Fruit fly (Drosophila melanogaster) whole organism, embryonic: ENCODE results near the gene CG14339.

Source experiments
- B-H1 ChIP-seq: fragments of 200-800 bp; sonication (Bioruptor generic); IDR thresholded peaks from 3 replicates; pipeline ENCODE4 v1.3.6; 2022; ENCODE audit warnings: missing biosample characterization, missing genetic modification characterization
- BEAF-32 ChIP-seq: fragments of 200-800 bp; sonication (Bioruptor generic); optimal IDR thresholded peaks from 3 replicates; lab custom pipeline; 2017; ENCODE audit warnings: missing biosample characterization, missing genetic modification characterization, mild to moderate bottlenecking, moderate library complexity, missing genetic modification reagents
- CG11085 ChIP-seq: fragments of 200-800 bp; sonication (Bioruptor generic); IDR thresholded peaks from 2 replicates; pipeline ENCODE4 v1.3.6; 2022; ENCODE audit warnings: missing biosample characterization, missing genetic modification characterization
- CG11695 ChIP-seq: fragments of 200-800 bp; sonication (Bioruptor generic); IDR thresholded peaks from 3 replicates; pipeline ENCODE4 v1.3.6; 2022; ENCODE audit warnings: missing biosample characterization, missing genetic modification characterization
- CG12391 ChIP-seq: fragments of 200-800 bp; sonication (Bioruptor generic); optimal IDR thresholded peaks from 3 replicates; lab custom pipeline; 2018; ENCODE audit warnings: missing biosample characterization, mild to moderate bottlenecking, missing genetic modification characterization, moderate library complexity
- CG13775 ChIP-seq: fragments of 200-800 bp; sonication (Bioruptor generic); optimal IDR thresholded peaks from 3 replicates; lab custom pipeline; 2017; ENCODE audit warnings: missing biosample characterization, mild to moderate bottlenecking, missing genetic modification characterization
- CG14667 ChIP-seq: fragments of 200-800 bp; sonication (Bioruptor generic); IDR thresholded peaks from 2 replicates; pipeline ENCODE4 v1.3.6; 2022; ENCODE audit warnings: missing biosample characterization, missing genetic modification characterization
- CG1603 ChIP-seq: fragments of 200-800 bp; sonication (Bioruptor generic); optimal IDR thresholded peaks from 2 replicates; lab custom pipeline; 2019; ENCODE audit warnings: missing biosample characterization, mild to moderate bottlenecking, missing genetic modification characterization, moderate library complexity
- CG17385 ChIP-seq: fragments of 200-800 bp; sonication (Bioruptor generic); optimal IDR thresholded peaks from 3 replicates; lab custom pipeline; 2018; ENCODE audit warnings: missing biosample characterization, mild to moderate bottlenecking, missing genetic modification characterization
- CG17802 ChIP-seq: fragments of 200-800 bp; sonication (Bioruptor generic); optimal IDR thresholded peaks from 2 replicates; lab custom pipeline; 2018; ENCODE audit warnings: missing biosample characterization, mild to moderate bottlenecking, missing genetic modification characterization, moderate library complexity
- CG18476 ChIP-seq: fragments of 200-800 bp; sonication (Bioruptor generic); optimal IDR thresholded peaks from 2 replicates; lab custom pipeline; 2016; ENCODE audit warnings: missing biosample characterization, mild to moderate bottlenecking, missing genetic modification characterization
- CG31388 ChIP-seq: fragments of 200-800 bp; sonication (Bioruptor generic); optimal IDR thresholded peaks from 2 replicates; lab custom pipeline; 2016; ENCODE audit warnings: missing biosample characterization, missing genetic modification characterization
- CG9727 ChIP-seq: fragments of 200-800 bp; sonication (Bioruptor generic); optimal IDR thresholded peaks from 3 replicates; lab custom pipeline; 2017; ENCODE audit warnings: missing biosample characterization, mild to moderate bottlenecking, missing genetic modification characterization
- Hr3 ChIP-seq: fragments of 200-800 bp; sonication (Bioruptor generic); optimal IDR thresholded peaks from 3 replicates; lab custom pipeline; 2016; ENCODE audit warnings: missing biosample characterization, missing genetic modification characterization
- MTF-1 ChIP-seq: fragments of 200-800 bp; sonication (Bioruptor generic); optimal IDR thresholded peaks from 2 replicates; lab custom pipeline; 2018; ENCODE audit warnings: missing biosample characterization, mild to moderate bottlenecking, missing genetic modification characterization, borderline replicate concordance
- Med ChIP-seq: fragments of 200-800 bp; sonication (Bioruptor generic); peaks from one replicate; lab custom pipeline; 2016; ENCODE audit warnings: missing biosample characterization, missing genetic modification characterization, mild to moderate bottlenecking, inconsistent platforms, moderate library complexity
- NfI ChIP-seq: fragments of 200-800 bp; sonication (Bioruptor generic); optimal IDR thresholded peaks from 3 replicates; lab custom pipeline; 2018; ENCODE audit warnings: missing biosample characterization, mild to moderate bottlenecking, missing genetic modification characterization, moderate library complexity
- Oaz ChIP-seq: fragments of 200-800 bp; sonication (Bioruptor generic); IDR thresholded peaks from 2 replicates; pipeline ENCODE4 v1.3.6; 2022; ENCODE audit warnings: missing biosample characterization, missing genetic modification characterization
- Opbp ChIP-seq: fragments of 200-800 bp; sonication (Bioruptor generic); IDR thresholded peaks from 3 replicates; pipeline ENCODE4 v1.3.6; 2022; ENCODE audit warnings: missing biosample characterization, missing genetic modification characterization; ENCODE audit not compliant: partially characterized antibody
- PHDP ChIP-seq: fragments of 200-800 bp; sonication (Bioruptor generic); optimal IDR thresholded peaks from 3 replicates; lab custom pipeline; 2018; ENCODE audit warnings: missing biosample characterization, mild to moderate bottlenecking, missing genetic modification characterization, moderate library complexity
- Rfx ChIP-seq: fragments of 200-800 bp; sonication (Bioruptor generic); IDR thresholded peaks from 2 replicates; pipeline ENCODE4 v1.3.6; 2022; ENCODE audit warnings: missing biosample characterization, missing genetic modification characterization
- Sox102F ChIP-seq: fragments of 200-800 bp; sonication (Bioruptor generic); optimal IDR thresholded peaks from 2 replicates; lab custom pipeline; 2018; ENCODE audit warnings: missing biosample characterization, mild to moderate bottlenecking, missing genetic modification characterization, moderate library complexity
- Spps ChIP-seq: fragments of 200-800 bp; sonication (Bioruptor generic); optimal IDR thresholded peaks from 2 replicates; lab custom pipeline; 2018; ENCODE audit warnings: missing biosample characterization, mild to moderate bottlenecking, missing genetic modification characterization
- Xbp1 ChIP-seq: fragments of 200-800 bp; sonication (Bioruptor generic); optimal IDR thresholded peaks from 3 replicates; lab custom pipeline; 2016; ENCODE audit warnings: missing biosample characterization, mild to moderate bottlenecking, missing genetic modification characterization
- abd-A ChIP-seq: fragments of 200-800 bp; sonication (Bioruptor generic); optimal IDR thresholded peaks from 3 replicates; lab custom pipeline; 2019; ENCODE audit warnings: missing biosample characterization, mild to moderate bottlenecking, missing genetic modification characterization, moderate library complexity
- btn ChIP-seq: fragments of 200-800 bp; sonication (Bioruptor generic); optimal IDR thresholded peaks from 2 replicates; lab custom pipeline; 2016; ENCODE audit warnings: missing biosample characterization, missing genetic modification characterization
- caup ChIP-seq: fragments of 200-800 bp; sonication (Bioruptor generic); optimal IDR thresholded peaks from 3 replicates; lab custom pipeline; 2017; ENCODE audit warnings: missing biosample characterization, mild to moderate bottlenecking, missing genetic modification characterization, moderate library complexity; ENCODE audit not compliant: severe bottlenecking
- chinmo ChIP-seq: fragments of 200-800 bp; sonication (Bioruptor generic); IDR thresholded peaks from 4 replicates; pipeline ENCODE4 v1.3.6; 2022; ENCODE audit warnings: missing biosample characterization, missing genetic modification characterization; ENCODE audit not compliant: partially characterized antibody
- cwo ChIP-seq: fragments of 200-800 bp; sonication (Bioruptor generic); optimal IDR thresholded peaks from 3 replicates; lab custom pipeline; 2017; ENCODE audit warnings: missing biosample characterization, missing genetic modification characterization, mild to moderate bottlenecking, moderate library complexity, missing genetic modification reagents
- dan ChIP-seq: fragments of 200-800 bp; sonication (Bioruptor generic); IDR thresholded peaks from 2 replicates; pipeline ENCODE4 v1.3.6; 2022; ENCODE audit warnings: missing biosample characterization, missing genetic modification characterization
- lab ChIP-seq: fragments of 200-800 bp; sonication (Bioruptor generic); optimal IDR thresholded peaks from 3 replicates; lab custom pipeline; 2017; ENCODE audit warnings: missing biosample characterization, missing genetic modification characterization, mild to moderate bottlenecking, moderate library complexity, missing genetic modification reagents
- nau ChIP-seq: fragments of 200-800 bp; sonication (Bioruptor generic); optimal IDR thresholded peaks from 3 replicates; lab custom pipeline; 2017; ENCODE audit warnings: missing biosample characterization, mild to moderate bottlenecking, missing genetic modification characterization, missing genetic modification reagents
- pan ChIP-seq, 4 experiments: fragments of >200 bp in 3 of 4; fragments of 200-800 bp in 1 of 4; sonication (Bioruptor generic) in 1 of 4; optimal IDR thresholded peaks in 3 of 4; IDR thresholded peaks in 1 of 4; 2 replicates each; pipeline versions ENCODE4 v1.3.6 to Lab custom; 2017 to 2022; ENCODE audit warnings: missing biosample characterization in 2 of 4, missing genetic modification characterization in 2 of 4, mixed read lengths in 1 of 4
- prd ChIP-seq, 3 experiments: fragments of >200 bp in 2 of 3; fragments of 200-800 bp in 1 of 3; sonication (Bioruptor generic) in 1 of 3; optimal IDR thresholded peaks in 2 of 3; IDR thresholded peaks in 1 of 3; 2 replicates in 2 of 3; 3 replicates in 1 of 3; pipeline versions ENCODE4 v1.3.6 to Lab custom; 2017 to 2022; ENCODE audit warnings: missing biosample characterization in 1 of 3, missing genetic modification characterization in 1 of 3
- pum ChIP-seq: fragments of 200-800 bp; sonication (Bioruptor generic); optimal IDR thresholded peaks from 2 replicates; lab custom pipeline; 2016; ENCODE audit warnings: missing biosample characterization, missing genetic modification characterization
- scrt ChIP-seq: fragments of 200-800 bp; sonication (Bioruptor generic); optimal IDR thresholded peaks from 2 replicates; lab custom pipeline; 2018; ENCODE audit warnings: missing biosample characterization, mild to moderate bottlenecking, missing genetic modification characterization, moderate library complexity
- sim ChIP-seq: fragments of 200-800 bp; sonication (Bioruptor generic); IDR thresholded peaks from 2 replicates; pipeline ENCODE4 v1.3.6; 2022; ENCODE audit warnings: missing biosample characterization, missing genetic modification characterization
- sug ChIP-seq: fragments of 200-800 bp; optimal IDR thresholded peaks from 2 replicates; lab custom pipeline; 2019; ENCODE audit warnings: missing biosample characterization, mild to moderate bottlenecking, missing genetic modification characterization, moderate library complexity

CG14339 gene

dm6 chr2L:1135495-1135894, 27.2 kb downstream of the CG14339 start (continued):
- no peak for TF ChIP-seq Oaz (GFP tag; lab: Robert Waterston, UW)
- TF ChIP-seq BEAF-32 (GFP tag; lab: Kevin White, UChicago) = no peak
- TF ChIP-seq Xbp1 (GFP tag; lab: Kevin White, UChicago) = peak; percentile 24
- TF ChIP-seq Spps = no peak
- TF ChIP-seq CG13775 (GFP tag; lab: Kevin White, UChicago) = peak; percentile 16
- TF ChIP-seq CG9727 (GFP tag; lab: Kevin White, UChicago) = peak; percentile 29
- peak; percentile 40 for TF ChIP-seq Sox102F (GFP tag; lab: Kevin White, UChicago)
- no peak for TF ChIP-seq CG17802 (tag; lab: Kevin White, UChicago)
- no peak for TF ChIP-seq nau
- TF ChIP-seq cwo (GFP tag; lab: Kevin White, UChicago) = peak; percentile 28
- TF ChIP-seq CG11085 = no peak
- peak; percentile 18 for TF ChIP-seq NfI (GFP tag; lab: Kevin White, UChicago)
- no peak for TF ChIP-seq prd (optimal IDR thresholded peaks at IDR 0.05; lab: Kevin White, UChicago)
- TF ChIP-seq prd (GFP tag; IDR thresholded peaks at IDR 0.05; lab: Robert Waterston, UW) = 0 out of 3 replicates have a peak, but pooled peaks have one; percentile 10
- TF ChIP-seq chinmo (GFP tag; lab: Robert Waterston, UW) = no peak
- no peak for TF ChIP-seq CG31388 (GFP tag; lab: Kevin White, UChicago)
- peak; percentile 26 for TF ChIP-seq caup (GFP tag; lab: Kevin White, UChicago)
- TF ChIP-seq pum (GFP tag; lab: Kevin White, UChicago) = no peak
- no peak for TF ChIP-seq pan (optimal IDR thresholded peaks at IDR 0.05; lab: Kevin White, UChicago)
- TF ChIP-seq pan (GFP tag; optimal IDR thresholded peaks at IDR 0.05 in 1 of 2, IDR thresholded peaks at IDR 0.05 in 1 of 2) = no peak
- TF ChIP-seq Hr3 (GFP tag; lab: Kevin White, UChicago) = peak; percentile 15
- TF ChIP-seq CG1603 = no peak
- TF ChIP-seq dan = no peak
- peak; percentile 7 for TF ChIP-seq CG17385 (GFP tag; lab: Kevin White, UChicago)
- no peak for TF ChIP-seq CG11695 (GFP tag; lab: Robert Waterston, UW)
- TF ChIP-seq Opbp (GFP tag; lab: Robert Waterston, UW) = no peak
- TF ChIP-seq B-H1 (GFP tag; lab: Robert Waterston, UW) = no peak
- no peak for TF ChIP-seq CG18476 (GFP tag; lab: Kevin White, UChicago)
- TF ChIP-seq lab (GFP tag; lab: Kevin White, UChicago) = peak; percentile 62
- no peak for TF ChIP-seq Rfx (GFP tag; lab: Robert Waterston, UW)
- peak; percentile 34 for TF ChIP-seq CG12391 (tag; lab: Kevin White, UChicago)
- no peak for TF ChIP-seq btn (GFP tag; lab: Kevin White, UChicago)
- TF ChIP-seq PHDP (tag; lab: Kevin White, UChicago) = peak; percentile 35

dm6 chr2L:1136993-1137392, 28.7 kb downstream of the CG14339 start:
- TF ChIP-seq pan (optimal IDR thresholded peaks at IDR 0.05; lab: Kevin White, UChicago) (no peak), pan (GFP tag; optimal IDR thresholded peaks at IDR 0.05 in 1 of 2, IDR thresholded peaks at IDR 0.05 in 1 of 2) (no peak), sug (tag; lab: Kevin White, UChicago) (no peak), Med (GFP tag; lab: Kevin White, UChicago) (peak; percentile 11), MTF-1 (GFP tag; lab: Kevin White, UChicago) (no peak), CG14667 (no peak), scrt (GFP tag; lab: Kevin White, UChicago) (peak; percentile 93), sim (GFP tag; lab: Robert Waterston, UW) (no peak), abd-A (tag; lab: Kevin White, UChicago) (peak; percentile 1)
